Worm (Caenorhabditis elegans): Measurements from ENCODE around the gene mai-2.

- TF ChIP-seq pha-4 (tag; optimal IDR thresholded peaks at IDR 0.05) (no peak), R02D3.7 (tag; optimal IDR thresholded peaks at IDR 0.05) (no peak), egl-27 (tag; optimal IDR thresholded peaks at IDR 0.05) (no peak)
Measured at ce11 chrIV:3337275-3337674, 48.4 kb upstream of the mai-2 start.

Data from whole organism, L3 larva.